Worm (Caenorhabditis elegans): ENCODE results near the gene T25D10.4.

ce11 chrII:6366696-6367095 is 43.4 kb downstream of the T25D10.4 start, which contains the start of gene ctsa-4.1:
- no peak for TF ChIP-seq nhr-42 (GFP tag; IDR thresholded peaks at IDR 0.05)
- TF ChIP-seq lin-15B (tag; optimal IDR thresholded peaks at IDR 0.05), result no peak
- TF ChIP-seq ama-1 (optimal IDR thresholded peaks at IDR 0.05), result no peak
- no peak for TF ChIP-seq mdl-1 (tag; optimal IDR thresholded peaks at IDR 0.05)
- TF ChIP-seq nhr-237 (tag; optimal IDR thresholded peaks at IDR 0.05), result no peak
- TF ChIP-seq set-16 (GFP tag; IDR thresholded peaks at IDR 0.05), result no peak

All from whole organism, L4 larva.